Worm (Caenorhabditis elegans): ENCODE data around the gene F41C3.1.

Gene F41C3.1

ce11 chrII:4800524-4800923 lies 48.4 kb downstream of the F41C3.1 start:
- TF ChIP-seq T23F11.4 (GFP tag; optimal IDR thresholded peaks at IDR 0.05) (no peak), nhr-11 (tag; optimal IDR thresholded peaks at IDR 0.05) (no peak), unc-55 (GFP tag; optimal IDR thresholded peaks at IDR 0.05) (no peak), elt-2 (tag; optimal IDR thresholded peaks at IDR 0.05) (no peak), sox-4 (tag; optimal IDR thresholded peaks at IDR 0.05) (no peak), ceh-30 (tag; optimal IDR thresholded peaks at IDR 0.05) (no peak), ceh-2 (tag; optimal IDR thresholded peaks at IDR 0.05) (no peak)
